Fruit fly (Drosophila melanogaster): ENCODE data around the gene UK114.

dm6 chr2L:15244708-15245107 is 30.2 kb downstream of the UK114 start:
- TF ChIP-seq insv (optimal IDR thresholded peaks at IDR 0.05), result no peak
- no peak for TF ChIP-seq h (optimal IDR thresholded peaks at IDR 0.05)
- no peak for TF ChIP-seq psq (optimal IDR thresholded peaks at IDR 0.05)
